Worm (Caenorhabditis elegans): ENCODE results near the gene F25B4.7.

F25B4.7 gene

DNA sequence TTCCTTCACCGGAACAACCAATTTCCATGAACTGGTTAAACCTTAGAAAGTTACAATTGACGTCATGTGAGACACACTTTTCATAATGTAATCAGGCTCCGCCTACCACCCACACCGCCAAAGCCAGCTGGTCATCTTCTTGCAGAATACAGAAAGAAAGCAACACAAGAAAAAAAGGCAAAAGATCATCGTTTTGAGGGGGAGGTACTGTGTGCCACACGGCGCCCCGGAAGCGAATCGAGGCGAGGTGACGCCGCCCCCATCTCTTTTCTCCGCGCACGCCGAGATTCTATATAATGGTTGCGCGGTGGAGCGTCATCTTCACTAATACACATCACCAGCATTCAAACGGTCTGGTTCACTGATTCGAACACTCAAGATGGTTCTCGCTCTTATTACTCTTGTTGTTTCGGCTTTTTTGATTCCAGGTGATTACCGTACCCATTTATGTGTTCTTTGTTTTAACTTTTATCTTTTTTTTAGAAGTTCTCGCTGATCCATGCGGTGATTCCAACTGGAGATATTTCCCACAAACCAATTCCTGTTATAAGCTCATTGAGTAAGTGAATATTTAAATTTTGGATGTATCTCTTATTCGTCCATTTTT lies 12.9 kb upstream of the F25B4.7 start, which contains the start of gene clec-1 (continued):
- TF ChIP-seq mdl-1 (tag; optimal IDR thresholded peaks at IDR 0.05): peak in 1 of 2 experiments; percentile 14
- no peak for TF ChIP-seq hpl-2 (GFP tag; optimal IDR thresholded peaks at IDR 0.05)
- TF ChIP-seq nhr-237 (tag; optimal IDR thresholded peaks at IDR 0.05): no peak
- no peak for TF ChIP-seq swsn-7 (tag; optimal IDR thresholded peaks at IDR 0.05)
- TF ChIP-seq ces-1 (GFP tag; optimal IDR thresholded peaks at IDR 0.05): no peak
- TF ChIP-seq hlh-4 (tag; optimal IDR thresholded peaks at IDR 0.05): no peak
- TF ChIP-seq nhr-76 (tag; optimal IDR thresholded peaks at IDR 0.05): no peak
- no peak for TF ChIP-seq nhr-77 (tag; optimal IDR thresholded peaks at IDR 0.05)
- no peak for TF ChIP-seq nhr-84 (tag; optimal IDR thresholded peaks at IDR 0.05)
- peak; percentile 75 for TF ChIP-seq ama-1 (optimal IDR thresholded peaks at IDR 0.05)
- TF ChIP-seq rnt-1 (tag; optimal IDR thresholded peaks at IDR 0.05): no peak
- TF ChIP-seq ztf-11 (tag; optimal IDR thresholded peaks at IDR 0.05): no peak
- TF ChIP-seq dsc-1 (tag; optimal IDR thresholded peaks at IDR 0.05): no peak
- no peak for TF ChIP-seq fos-1 (tag; optimal IDR thresholded peaks at IDR 0.05)

- peak; percentile 66 for TF ChIP-seq lin-14 (GFP tag; optimal IDR thresholded peaks at IDR 0.05)
- TF ChIP-seq elt-3 (tag; optimal IDR thresholded peaks at IDR 0.05): peak in 2 of 6 experiments; percentile 5 to 53
- no peak for TF ChIP-seq alr-1 (tag; optimal IDR thresholded peaks at IDR 0.05; ENCODE audit: borderline replicate concordance)
- TF ChIP-seq nhr-71 (tag; optimal IDR thresholded peaks at IDR 0.05): peak; percentile 2
- no peak for TF ChIP-seq aha-1 (tag; optimal IDR thresholded peaks at IDR 0.05)
- TF ChIP-seq nhr-85 (tag): peak; percentile 64
- TF ChIP-seq mdl-1 (tag; optimal IDR thresholded peaks at IDR 0.05): peak in 1 of 2 experiments; percentile 27
- TF ChIP-seq nhr-76 (tag; optimal IDR thresholded peaks at IDR 0.05): no peak
- TF ChIP-seq snu-23 (GFP tag; optimal IDR thresholded peaks at IDR 0.05): peak; percentile 21
- TF ChIP-seq mef-2 (tag; optimal IDR thresholded peaks at IDR 0.05): no peak
- TF ChIP-seq isw-1 (GFP tag; IDR thresholded peaks at IDR 0.05): no peak
- TF ChIP-seq ces-1 (GFP tag; optimal IDR thresholded peaks at IDR 0.05): no peak
- peak; percentile 12 for TF ChIP-seq C16A3.4 (tag; optimal IDR thresholded peaks at IDR 0.05)
- peak; percentile 90 for TF ChIP-seq blmp-1 (tag; optimal IDR thresholded peaks at IDR 0.05)
- no peak for TF ChIP-seq skn-1 (tag; optimal IDR thresholded peaks at IDR 0.05)
- TF ChIP-seq unc-30 (tag; optimal IDR thresholded peaks at IDR 0.05): no peak
- peak; percentile 11 for TF ChIP-seq nhr-20 (tag; optimal IDR thresholded peaks at IDR 0.05)
- TF ChIP-seq tlp-1 (tag; optimal IDR thresholded peaks at IDR 0.05): no peak
- TF ChIP-seq mep-1 (tag; optimal IDR thresholded peaks at IDR 0.05): peak; percentile 4
These were observed 10.6 kb upstream of the F25B4.7 start for ce11 chrV:5697581-5697980.

DNA sequence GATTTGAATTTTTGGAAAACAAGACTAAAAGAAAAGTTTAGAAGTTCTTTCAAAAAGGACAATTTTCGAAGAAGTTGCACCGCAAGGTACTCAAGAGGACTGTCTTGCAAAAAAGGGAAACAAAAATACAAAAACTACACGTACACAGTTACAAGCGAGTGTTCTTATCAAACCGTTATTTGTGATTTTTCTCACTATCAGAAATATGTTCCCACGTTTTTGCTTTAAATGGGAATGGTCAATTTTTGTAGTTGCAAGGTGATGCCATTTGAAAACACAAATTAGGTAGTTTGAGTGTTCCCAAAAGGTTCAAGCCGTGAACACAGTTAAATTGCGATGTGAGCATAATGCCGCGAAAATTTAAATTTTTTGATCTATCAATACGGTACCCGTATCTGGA lies 9.2 kb upstream of the F25B4.7 start:
- no peak for TF ChIP-seq mdl-1 (tag; optimal IDR thresholded peaks at IDR 0.05)
- no peak for TF ChIP-seq hlh-4 (tag; optimal IDR thresholded peaks at IDR 0.05)
- no peak for TF ChIP-seq unc-86 (tag; optimal IDR thresholded peaks at IDR 0.05)
- no peak for TF ChIP-seq Y116A8C.19 (tag; optimal IDR thresholded peaks at IDR 0.05; ENCODE audit: borderline replicate concordance)
- TF ChIP-seq lin-35 (GFP tag; optimal IDR thresholded peaks at IDR 0.05): no peak
- no peak for TF ChIP-seq sox-4 (tag; optimal IDR thresholded peaks at IDR 0.05)
- no peak for TF ChIP-seq nhr-237 (tag; optimal IDR thresholded peaks at IDR 0.05)
- TF ChIP-seq ets-5 (GFP tag; IDR thresholded peaks at IDR 0.05): no peak
- TF ChIP-seq lin-13 (GFP tag; optimal IDR thresholded peaks at IDR 0.05): no peak
- no peak for TF ChIP-seq irx-1 (tag; optimal IDR thresholded peaks at IDR 0.05)
- TF ChIP-seq nhr-71 (tag; optimal IDR thresholded peaks at IDR 0.05): no peak
- TF ChIP-seq isw-1 (GFP tag; IDR thresholded peaks at IDR 0.05): no peak
- TF ChIP-seq nhr-47 (tag; optimal IDR thresholded peaks at IDR 0.05): no peak
- no peak for TF ChIP-seq ces-1 (GFP tag; optimal IDR thresholded peaks at IDR 0.05)
- TF ChIP-seq xbp-1 (tag; optimal IDR thresholded peaks at IDR 0.05): no peak
- no peak for TF ChIP-seq unc-98 (GFP tag; IDR thresholded peaks at IDR 0.05)
- no peak for TF ChIP-seq pax-3 (tag; optimal IDR thresholded peaks at IDR 0.05)
- no peak for TF ChIP-seq ztf-11 (tag; optimal IDR thresholded peaks at IDR 0.05)
- no peak for TF ChIP-seq efl-1 (optimal IDR thresholded peaks at IDR 0.05)
- TF ChIP-seq efl-1 (GFP tag; optimal IDR thresholded peaks at IDR 0.05 in 1 of 2): no peak
